Fruit fly (Drosophila melanogaster): ENCODE results near the gene slp2.

Gene slp2

DNA sequence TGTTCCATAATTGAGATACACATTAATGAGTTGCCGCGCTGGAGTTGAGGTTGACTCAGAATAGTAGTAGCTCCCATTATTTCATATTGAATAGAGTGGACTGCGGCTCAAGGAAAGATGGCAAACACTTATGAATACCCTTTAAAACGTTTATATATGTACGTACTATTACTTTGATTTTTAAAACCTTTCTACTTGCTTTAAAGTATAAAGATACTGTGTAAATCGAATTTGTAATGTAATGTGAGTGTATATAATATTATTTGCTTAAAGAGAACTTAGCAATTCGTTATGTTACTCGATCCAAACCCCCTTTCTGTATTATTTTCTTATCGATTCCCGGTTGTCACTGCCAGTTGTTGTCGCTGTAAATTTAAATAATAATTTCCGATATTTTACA, 14.7 kb downstream of the slp2 start (continued):
- TF ChIP-seq CG17361 (GFP tag; IDR thresholded peaks at IDR 0.05) (peak; percentile 59; the same call in 2 of the 3 replicates), ap (GFP tag; IDR thresholded peaks at IDR 0.05) (no peak), CG7963 (GFP tag; IDR thresholded peaks at IDR 0.05; ENCODE audit: partially characterized antibody) (no peak), slbo (GFP tag; IDR thresholded peaks at IDR 0.05) (no peak), CG14710 (tag; optimal IDR thresholded peaks at IDR 0.05) (peak; percentile 61), Nf-YB (GFP tag; optimal IDR thresholded peaks at IDR 0.05) (peak; percentile 37), CG11723 (GFP tag; optimal IDR thresholded peaks at IDR 0.05) (no peak), CG31441 (GFP tag; IDR thresholded peaks at IDR 0.05) (peak; percentile 71), run (tag; optimal IDR thresholded peaks at IDR 0.05) (no peak), CG33557 (GFP tag; optimal IDR thresholded peaks at IDR 0.05) (peak; percentile 37), CG32532 (GFP tag; IDR thresholded peaks at IDR 0.05) (no peak), BtbVII (GFP tag; optimal IDR thresholded peaks at IDR 0.05) (no peak), grau (tag; optimal IDR thresholded peaks at IDR 0.05) (peak; percentile 54), CG5245 (GFP tag; optimal IDR thresholded peaks at IDR 0.05) (no peak), ATbp (GFP tag; optimal IDR thresholded peaks at IDR 0.05) (peak; percentile 43), vvl (GFP tag; IDR thresholded peaks at IDR 0.05) (peak; percentile 42; the same call in 1 of the 2 replicates), D (optimal IDR thresholded peaks at IDR 0.05) (no peak), D (GFP tag; optimal IDR thresholded peaks at IDR 0.05) (peak; percentile 42), Dip3 (GFP tag; optimal IDR thresholded peaks at IDR 0.05) (no peak), ewg (GFP tag; optimal IDR thresholded peaks at IDR 0.05) (peak; percentile 10), Sox102F (GFP tag; optimal IDR thresholded peaks at IDR 0.05) (peak; percentile 63), CG4424 (GFP tag; optimal IDR thresholded peaks at IDR 0.05) (peak; percentile 53), CG9817 (tag; optimal IDR thresholded peaks at IDR 0.05) (no peak), Eip74EF (GFP tag; optimal IDR thresholded peaks at IDR 0.05) (peak in 1 of 2 experiments; percentile 32), Asciz (GFP tag; optimal IDR thresholded peaks at IDR 0.05) (peak; percentile 40), CG31224 (GFP tag; IDR thresholded peaks at IDR 0.05) (no peak), bcd (GFP tag; optimal IDR thresholded peaks at IDR 0.05) (peak; percentile 1), prd (optimal IDR thresholded peaks at IDR 0.05) (no peak), prd (GFP tag; IDR thresholded peaks at IDR 0.05) (peak; percentile 20; the same call in 1 of the 3 replicates), CG7556 (GFP tag; optimal IDR thresholded peaks at IDR 0.05) (peak; percentile 26), CG4820 (GFP tag; optimal IDR thresholded peaks at IDR 0.05) (peak; percentile 9), dmrt11E (tag; optimal IDR thresholded peaks at IDR 0.05) (peak; percentile 75), Med (GFP tag) (peak; percentile 11), CG17385 (GFP tag; optimal IDR thresholded peaks at IDR 0.05) (peak; percentile 5), CG14965 (GFP tag; optimal IDR thresholded peaks at IDR 0.05; ENCODE audit: borderline replicate concordance) (no peak), CG12659 (GFP tag; optimal IDR thresholded peaks at IDR 0.05) (no peak), CG17359 (tag; optimal IDR thresholded peaks at IDR 0.05) (peak; percentile 59), Ssrp (tag; optimal IDR thresholded peaks at IDR 0.05) (peak; percentile 53), unc-4 (GFP tag; IDR thresholded peaks at IDR 0.05; ENCODE audit: partially characterized antibody) (no peak), gem (tag; optimal IDR thresholded peaks at IDR 0.05) (peak; percentile 75), croc (GFP tag; conservative IDR thresholded peaks at IDR 0.05) (peak; percentile 56; the same call in 2 of the 3 replicates), CG10267 (tag; optimal IDR thresholded peaks at IDR 0.05) (peak; percentile 63), CG9727 (GFP tag; optimal IDR thresholded peaks at IDR 0.05) (peak; percentile 13), CG11456 (GFP tag; IDR thresholded peaks at IDR 0.05) (no peak), trem (tag; optimal IDR thresholded peaks at IDR 0.05) (peak; percentile 60), slp2 (GFP tag; optimal IDR thresholded peaks at IDR 0.05) (no peak), CG17829 (tag; optimal IDR thresholded peaks at IDR 0.05) (peak; percentile 55), D19A (tag; optimal IDR thresholded peaks at IDR 0.05) (peak; percentile 97), shn (GFP tag; optimal IDR thresholded peaks at IDR 0.05) (no peak), ERR (GFP tag; optimal IDR thresholded peaks at IDR 0.05) (no peak)
